Worm (Caenorhabditis elegans) whole organism, L4 larva: Measurements from ENCODE around the gene snf-7.

Experiments used
- F10B5.3 ChIP-seq: sonication (generic microtip); optimal IDR thresholded peaks from 2 replicates; lab custom pipeline; 2016; ENCODE audit warnings: mild to moderate bottlenecking, missing genetic modification characterization, missing compliant biosample characterization
- F26F4.8 ChIP-seq: fragments of 200-800 bp; sonication (Bioruptor generic); conservative IDR thresholded peaks from 2 replicates; pipeline ENCODE4 v1.3.6; 2022; ENCODE audit warnings: missing genetic modification characterization, missing compliant biosample characterization
- F37D6.2 ChIP-seq: sonication (generic microtip); optimal IDR thresholded peaks from 2 replicates; lab custom pipeline; 2016; ENCODE audit warnings: mild to moderate bottlenecking, missing genetic modification characterization, missing compliant biosample characterization
- F44E2.7 ChIP-seq: fragments of 200-800 bp; sonication (Bioruptor generic); IDR thresholded peaks from 2 replicates; pipeline ENCODE4 v2.1.2; 2022; ENCODE audit warnings: missing genetic modification characterization, missing compliant biosample characterization
- R02D3.7 ChIP-seq: fragments of 150-350 bp; sonication (generic microtip); optimal IDR thresholded peaks from 3 replicates; lab custom pipeline; 2014; ENCODE audit warnings: missing biosample characterization, missing genetic modification characterization
- T20F7.1 ChIP-seq: fragments of 200-800 bp; sonication (Bioruptor generic); optimal IDR thresholded peaks from 2 replicates; lab custom pipeline; 2018; ENCODE audit warnings: mild to moderate bottlenecking, missing genetic modification characterization, missing compliant biosample characterization
- T26A8.4 ChIP-seq: fragments of 200-800 bp; sonication (Bioruptor generic); IDR thresholded peaks from 2 replicates; pipeline ENCODE4 v1.3.6; 2022; ENCODE audit warnings: missing genetic modification characterization, missing compliant biosample characterization
- Y5F2A.4 ChIP-seq: fragments of 200-800 bp; sonication (Bioruptor generic); optimal IDR thresholded peaks from 2 replicates; lab custom pipeline; 2018; ENCODE audit warnings: mild to moderate bottlenecking, missing genetic modification characterization, missing compliant biosample characterization
- ZK546.5 ChIP-seq, 2 experiments: sonication (generic microtip); optimal IDR thresholded peaks; 2 replicates each; lab custom pipeline; 2017; ENCODE audit warnings: missing biosample characterization in 2 of 2, missing genetic modification characterization in 2 of 2
- aha-1 ChIP-seq: fragments of 150-350 bp; peaks from one replicate; lab custom pipeline; 2014; ENCODE audit warnings: missing biosample characterization, missing genetic modification characterization
- aly-2 ChIP-seq: sonication (generic microtip); optimal IDR thresholded peaks from 2 replicates; lab custom pipeline; 2018; ENCODE audit warnings: missing biosample characterization, missing genetic modification characterization
- ama-1 ChIP-seq: fragments of 150-350 bp; optimal IDR thresholded peaks from 2 replicates; lab custom pipeline; 2014; ENCODE audit warnings: inconsistent platforms, mixed read lengths
- arid-1 ChIP-seq: fragments of 200-800 bp; sonication (Bioruptor generic); conservative IDR thresholded peaks from 2 replicates; pipeline ENCODE4 v1.3.6; 2022; ENCODE audit warnings: missing genetic modification reagents, missing genetic modification characterization, missing compliant biosample characterization
- attf-4 ChIP-seq: sonication (generic microtip); optimal IDR thresholded peaks from 3 replicates; lab custom pipeline; 2017; ENCODE audit warnings: missing biosample characterization, missing genetic modification characterization
- daf-12 ChIP-seq: fragments of 150-350 bp; optimal IDR thresholded peaks from 2 replicates; lab custom pipeline; 2014; ENCODE audit warnings: missing biosample characterization, missing genetic modification reagents, missing genetic modification characterization
- daf-16 ChIP-seq, 3 experiments: sonication (generic microtip); optimal IDR thresholded peaks; 2 replicates each; lab custom pipeline; 2016 to 2017; ENCODE audit warnings: missing genetic modification characterization in 3 of 3, missing genetic modification reagents in 3 of 3, mild to moderate bottlenecking in 2 of 3, missing compliant biosample characterization in 2 of 3, missing biosample characterization in 1 of 3, moderate library complexity in 1 of 3
- daf-19 ChIP-seq: fragments of 200-800 bp; sonication (Bioruptor generic); conservative IDR thresholded peaks from 2 replicates; pipeline ENCODE4 v1.3.6; 2022; ENCODE audit warnings: missing genetic modification characterization, missing compliant biosample characterization
- dmd-9 ChIP-seq: fragments of 200-800 bp; sonication (Bioruptor generic); IDR thresholded peaks from 2 replicates; pipeline ENCODE4 v1.3.6; 2022; ENCODE audit warnings: missing genetic modification reagents, missing genetic modification characterization, missing compliant biosample characterization
- dpl-1 ChIP-seq: fragments of 150-350 bp; optimal IDR thresholded peaks from 2 replicates; lab custom pipeline; 2014; ENCODE audit warnings: missing biosample characterization, missing genetic modification reagents, missing genetic modification characterization
- duxl-1 ChIP-seq: sonication (generic microtip); optimal IDR thresholded peaks from 2 replicates; lab custom pipeline; 2016; ENCODE audit warnings: mild to moderate bottlenecking, missing genetic modification characterization, moderate library complexity, missing compliant biosample characterization; ENCODE audit not compliant: poor library complexity
- egl-27 ChIP-seq: sonication (generic microtip); optimal IDR thresholded peaks from 3 replicates; lab custom pipeline; 2017; ENCODE audit warnings: missing biosample characterization, missing genetic modification reagents, missing genetic modification characterization
- fkh-10 ChIP-seq: fragments of 150-350 bp; optimal IDR thresholded peaks from 2 replicates; lab custom pipeline; 2014; ENCODE audit warnings: missing biosample characterization, missing genetic modification reagents, missing genetic modification characterization
- fos-1 ChIP-seq: fragments of 150-350 bp; optimal IDR thresholded peaks from 2 replicates; lab custom pipeline; 2014; ENCODE audit warnings: missing biosample characterization, missing genetic modification characterization
- lir-3 ChIP-seq: sonication (generic microtip); optimal IDR thresholded peaks from 2 replicates; lab custom pipeline; 2016; ENCODE audit warnings: mild to moderate bottlenecking, missing genetic modification characterization, missing compliant biosample characterization
- lsy-2 ChIP-seq, 2 experiments: fragments of 150-350 bp in 1 of 2; sonication (generic microtip) in 1 of 2; optimal IDR thresholded peaks; 2 replicates each; lab custom pipeline; 2014 to 2017; ENCODE audit warnings: missing biosample characterization in 2 of 2, missing genetic modification characterization in 2 of 2
- madf-5 ChIP-seq, 2 experiments: fragments of 200-800 bp; sonication (Bioruptor generic); IDR thresholded peaks; 2 replicates each; pipeline ENCODE4 v1.3.6; 2022; ENCODE audit warnings: missing compliant biosample characterization in 2 of 2, missing genetic modification characterization in 2 of 2
- mdl-1 ChIP-seq, 2 experiments: fragments of 150-350 bp in 1 of 2; sonication (generic microtip) in 1 of 2; optimal IDR thresholded peaks; 2 replicates each; lab custom pipeline; 2014 to 2017; ENCODE audit warnings: missing biosample characterization in 2 of 2, missing genetic modification characterization in 2 of 2
- mdt-29 ChIP-seq: fragments of 200-800 bp; sonication (Bioruptor generic); IDR thresholded peaks from 2 replicates; pipeline ENCODE4 v1.3.6; 2022; ENCODE audit warnings: missing genetic modification reagents, missing genetic modification characterization, missing compliant biosample characterization
- mep-1 ChIP-seq: fragments of 150-350 bp; sonication (generic microtip); optimal IDR thresholded peaks from 3 replicates; lab custom pipeline; 2014; ENCODE audit warnings: missing biosample characterization, missing genetic modification characterization
- nhr-102 ChIP-seq: sonication (generic microtip); optimal IDR thresholded peaks from 2 replicates; lab custom pipeline; 2016; ENCODE audit warnings: mild to moderate bottlenecking, missing genetic modification characterization, moderate library complexity, missing compliant biosample characterization
- nhr-111 ChIP-seq: fragments of 200-800 bp; sonication (Bioruptor generic); optimal IDR thresholded peaks from 2 replicates; lab custom pipeline; 2018; ENCODE audit warnings: mild to moderate bottlenecking, missing genetic modification characterization, missing compliant biosample characterization
- nhr-28 ChIP-seq: fragments of 150-350 bp; optimal IDR thresholded peaks from 2 replicates; lab custom pipeline; 2014; ENCODE audit warnings: missing biosample characterization, missing genetic modification characterization
- nhr-41 ChIP-seq: fragments of 200-800 bp; sonication (Bioruptor generic); IDR thresholded peaks from 2 replicates; pipeline ENCODE4 v1.3.6; 2022; ENCODE audit warnings: missing genetic modification reagents, missing genetic modification characterization, missing compliant biosample characterization
- nhr-48 ChIP-seq: sonication (generic microtip); optimal IDR thresholded peaks from 2 replicates; lab custom pipeline; 2016; ENCODE audit warnings: mild to moderate bottlenecking, missing genetic modification characterization, missing compliant biosample characterization
- pha-4 ChIP-seq, 2 experiments: fragments of 150-350 bp in 1 of 2; fragments of 200-800 bp in 1 of 2; sonication (Bioruptor generic) in 1 of 2; IDR thresholded peaks in 1 of 2; optimal IDR thresholded peaks in 1 of 2; 2 replicates each; pipeline versions ENCODE4 v1.3.6 to Lab custom; 2014 to 2022; ENCODE audit warnings: missing genetic modification characterization in 2 of 2, missing genetic modification reagents in 2 of 2, missing biosample characterization in 1 of 2, missing compliant biosample characterization in 1 of 2
- php-3 ChIP-seq: fragments of 200-800 bp; sonication (Bioruptor generic); IDR thresholded peaks from 2 replicates; pipeline ENCODE4 v1.3.6; 2022; ENCODE audit warnings: missing genetic modification reagents, missing genetic modification characterization, missing compliant biosample characterization
- pqm-1 ChIP-seq: sonication (generic microtip); optimal IDR thresholded peaks from 2 replicates; lab custom pipeline; 2017; ENCODE audit warnings: missing biosample characterization, missing genetic modification characterization
- saeg-2 ChIP-seq: fragments of 200-800 bp; sonication (Bioruptor generic); IDR thresholded peaks from 2 replicates; pipeline ENCODE4 v1.3.6; 2022; ENCODE audit warnings: missing genetic modification reagents, missing genetic modification characterization, missing compliant biosample characterization
- sdz-12 ChIP-seq: fragments of 200-800 bp; sonication (Bioruptor generic); optimal IDR thresholded peaks from 2 replicates; lab custom pipeline; 2018; ENCODE audit warnings: mild to moderate bottlenecking, missing genetic modification characterization, missing compliant biosample characterization
- set-16 ChIP-seq: fragments of 200-800 bp; sonication (Bioruptor generic); IDR thresholded peaks from 2 replicates; pipeline ENCODE4 v1.3.6; 2022; ENCODE audit warnings: missing genetic modification reagents, missing genetic modification characterization, missing compliant biosample characterization
- skn-1 ChIP-seq: fragments of 150-350 bp; optimal IDR thresholded peaks from 2 replicates; lab custom pipeline; 2014; ENCODE audit warnings: missing biosample characterization, missing genetic modification characterization
- snpc-1.2 ChIP-seq: fragments of 200-800 bp; sonication (Bioruptor generic); IDR thresholded peaks from 2 replicates; pipeline ENCODE4 v1.3.6; 2022; ENCODE audit warnings: missing genetic modification reagents, missing genetic modification characterization, missing compliant biosample characterization
- spr-3 ChIP-seq: fragments of 200-800 bp; sonication (Bioruptor generic); optimal IDR thresholded peaks from 2 replicates; lab custom pipeline; 2018; ENCODE audit warnings: mild to moderate bottlenecking, missing genetic modification characterization, missing compliant biosample characterization
- unc-130 ChIP-seq: sonication (generic microtip); optimal IDR thresholded peaks from 2 replicates; lab custom pipeline; 2016; ENCODE audit warnings: missing genetic modification reagents, missing genetic modification characterization, missing compliant biosample characterization
- unc-62 ChIP-seq, 3 experiments: fragments of 150-350 bp in 1 of 3; sonication (generic microtip); optimal IDR thresholded peaks in 2 of 3; peaks in 1 of 3; 1 replicate in 1 of 3; 2 replicates in 2 of 3; lab custom pipeline; 2014 to 2017; ENCODE audit warnings: missing biosample characterization in 3 of 3, missing genetic modification characterization in 3 of 3, missing genetic modification reagents in 3 of 3, missing genotype in 1 of 3
- zag-1 ChIP-seq: fragments of 150-350 bp; optimal IDR thresholded peaks from 2 replicates; lab custom pipeline; 2014; ENCODE audit warnings: missing biosample characterization, missing genetic modification characterization
- zfp-2 ChIP-seq: sonication (generic microtip); optimal IDR thresholded peaks from 2 replicates; lab custom pipeline; 2016; ENCODE audit warnings: mild to moderate bottlenecking, missing genetic modification characterization, missing compliant biosample characterization
- zfp-3 ChIP-seq: fragments of 200-800 bp; sonication (Bioruptor generic); conservative IDR thresholded peaks from 2 replicates; pipeline ENCODE4 v1.3.6; 2022; ENCODE audit warnings: missing genetic modification reagents, missing genetic modification characterization, missing compliant biosample characterization
- zip-2 ChIP-seq: fragments of 150-350 bp; optimal IDR thresholded peaks from 2 replicates; lab custom pipeline; 2014; ENCODE audit warnings: missing biosample characterization, missing genetic modification characterization
- ztf-7 ChIP-seq: fragments of 150-350 bp; optimal IDR thresholded peaks from 2 replicates; lab custom pipeline; 2014; ENCODE audit warnings: missing biosample characterization, missing genetic modification characterization

The snf-7 gene

DNA sequence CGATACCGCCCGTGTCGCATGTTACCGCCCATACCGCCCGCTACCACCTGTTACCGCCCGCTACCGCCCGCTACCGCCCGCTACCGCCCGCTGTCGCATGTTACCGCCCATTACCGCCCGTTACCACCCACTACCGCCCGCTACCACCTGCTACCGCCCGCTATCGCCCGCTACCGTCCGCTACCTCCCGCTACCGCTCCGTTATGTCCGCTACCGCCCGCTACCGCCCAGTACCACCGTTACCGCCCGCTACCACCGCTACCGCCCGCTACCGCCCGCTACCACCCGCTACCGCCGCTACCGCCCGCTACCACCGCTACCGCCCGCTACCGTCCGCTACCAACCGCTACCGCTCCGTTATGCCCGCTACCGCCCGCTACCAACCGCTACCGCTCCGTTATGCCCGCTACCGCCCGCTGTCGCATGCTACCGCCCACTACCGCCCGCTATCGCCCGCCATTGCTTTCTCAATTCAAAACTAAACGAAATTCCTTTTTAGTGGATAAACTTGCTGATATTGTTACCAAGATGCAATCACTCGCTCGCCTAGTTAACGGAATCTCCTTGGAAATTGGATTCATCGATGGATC is 27.3 kb downstream of the snf-7 start (continued):
- TF ChIP-seq lsy-2 (tag; optimal IDR thresholded peaks at IDR 0.05; lab: Kevin White, UChicago) = no peak
- TF ChIP-seq zfp-2 (tag; lab: Kevin White, UChicago) = no peak
- no peak for TF ChIP-seq dmd-9 (GFP tag; lab: Robert Waterston, UW)
- no peak for TF ChIP-seq zip-2
- TF ChIP-seq pqm-1 (tag; lab: Kevin White, UChicago) = no peak
- TF ChIP-seq zfp-3 (GFP tag; lab: Robert Waterston, UW) = no peak
- no peak for TF ChIP-seq lir-3 (tag; lab: Kevin White, UChicago)
- no peak for TF ChIP-seq fos-1 (tag; lab: Kevin White, UChicago)
- TF ChIP-seq aha-1 = peak; percentile 80
- peak; percentile 99 for TF ChIP-seq set-16 (GFP tag; lab: Robert Waterston, UW)
- no peak for TF ChIP-seq nhr-28 (tag; lab: Kevin White, UChicago)
- peak; percentile 54; the same call in 1 of the 2 replicates for TF ChIP-seq php-3 (GFP tag; lab: Robert Waterston, UW)
- TF ChIP-seq snpc-1.2 = 0 out of 2 replicates have a peak, but pooled peaks have one; percentile 20
- TF ChIP-seq F26F4.8 = no peak
- TF ChIP-seq Y5F2A.4 (GFP tag; lab: Kevin White, UChicago) = no peak
- TF ChIP-seq mep-1 (tag; lab: Kevin White, UChicago) = no peak
- TF ChIP-seq unc-130 (GFP tag; lab: Kevin White, UChicago) = no peak
- TF ChIP-seq duxl-1 (tag; lab: Kevin White, UChicago) = no peak
- no peak for TF ChIP-seq aly-2 (tag; lab: Kevin White, UChicago)
- no peak for TF ChIP-seq spr-3 (GFP tag; lab: Kevin White, UChicago)
- TF ChIP-seq skn-1 (tag; lab: Kevin White, UChicago) = no peak
- no peak for TF ChIP-seq nhr-41 (GFP tag; lab: Robert Waterston, UW)
- TF ChIP-seq F37D6.2 = no peak
- 0 out of 2 replicates have a peak, but pooled peaks have one; percentile 33 for TF ChIP-seq F44E2.7
- TF ChIP-seq ama-1 = no peak
- TF ChIP-seq mdt-29 = no peak
- no peak for TF ChIP-seq nhr-111
- no peak for TF ChIP-seq mdl-1 (tag; optimal IDR thresholded peaks at IDR 0.05; lab: Kevin White, UChicago)
- TF ChIP-seq egl-27 (tag; lab: Kevin White, UChicago) = no peak
- TF ChIP-seq daf-16 (GFP tag; optimal IDR thresholded peaks at IDR 0.05; lab: Kevin White, UChicago) = no peak
- TF ChIP-seq daf-16 (tag; optimal IDR thresholded peaks at IDR 0.05; lab: Kevin White, UChicago) = no peak
- no peak for TF ChIP-seq daf-12 (tag; lab: Kevin White, UChicago)
- TF ChIP-seq F10B5.3 (tag; lab: Kevin White, UChicago) = no peak
- no peak for TF ChIP-seq zag-1
- TF ChIP-seq T26A8.4 (GFP tag; lab: Robert Waterston, UW) = no peak
- TF ChIP-seq sdz-12 (GFP tag; lab: Kevin White, UChicago) = no peak
- no peak for TF ChIP-seq dpl-1
- no peak for TF ChIP-seq daf-19
- no peak for TF ChIP-seq ZK546.5 (tag; optimal IDR thresholded peaks at IDR 0.05; lab: Kevin White, UChicago)
- no peak for TF ChIP-seq arid-1 (GFP tag; lab: Robert Waterston, UW)
- TF ChIP-seq attf-4 (tag; lab: Kevin White, UChicago) = no peak
- TF ChIP-seq pha-4 (GFP tag; IDR thresholded peaks at IDR 0.05; lab: Robert Waterston, UW) = no peak
- TF ChIP-seq pha-4 (tag; optimal IDR thresholded peaks at IDR 0.05; lab: Kevin White, UChicago) = no peak
- no peak for TF ChIP-seq R02D3.7 (tag; lab: Kevin White, UChicago)
- TF ChIP-seq nhr-102 (tag; lab: Kevin White, UChicago) = no peak
- 0 out of 2 replicates have a peak, but pooled peaks have one; percentile 6 for TF ChIP-seq saeg-2 (GFP tag; lab: Robert Waterston, UW)
- TF ChIP-seq madf-5 (GFP tag; IDR thresholded peaks at IDR 0.05; lab: Robert Waterston, UW) = no peak
- TF ChIP-seq unc-62 (GFP tag; optimal IDR thresholded peaks at IDR 0.05 in 1 of 2; lab: Kevin White, UChicago) = no peak
- TF ChIP-seq unc-62 (tag; optimal IDR thresholded peaks at IDR 0.05; lab: Kevin White, UChicago) = no peak
- no peak for TF ChIP-seq nhr-48 (tag; lab: Kevin White, UChicago)
- no peak for TF ChIP-seq T20F7.1
- no peak for TF ChIP-seq ztf-7 (tag; lab: Kevin White, UChicago)
- no peak for TF ChIP-seq fkh-10
